Worm (Caenorhabditis elegans) whole organism, young adult: Measurements from ENCODE around the gene T04C12.9.
A peak's percentile ranks its signal among the peaks of the same experiment; 100 is the strongest.

ENCODE experiments used
- B0019.2 ChIP-seq: fragments of 200-800 bp; sonication (Bioruptor generic); conservative IDR thresholded peaks from 2 replicates; pipeline ENCODE4 v1.3.6; 2022; ENCODE audit warnings: missing genetic modification reagents, missing genetic modification characterization, missing compliant biosample characterization
- B0035.1 ChIP-seq: sonication (generic microtip); optimal IDR thresholded peaks from 2 replicates; lab custom pipeline; 2016; ENCODE audit warnings: missing genetic modification characterization, mild to moderate bottlenecking, missing compliant biosample characterization, missing genotype, missing genetic modification reagents
- B0261.1 ChIP-seq: sonication (generic microtip); optimal IDR thresholded peaks from 2 replicates; lab custom pipeline; 2016; ENCODE audit warnings: mild to moderate bottlenecking, missing genetic modification characterization, moderate library complexity, missing compliant biosample characterization
- F33H1.4 ChIP-seq: fragments of 200-800 bp; sonication (Bioruptor generic); IDR thresholded peaks from 2 replicates; pipeline ENCODE4 v1.3.6; 2022; ENCODE audit warnings: missing genetic modification reagents, missing genetic modification characterization, missing compliant biosample characterization
- F39B2.1 ChIP-seq: fragments of 200-800 bp; sonication (Bioruptor generic); IDR thresholded peaks from 2 replicates; pipeline ENCODE4 v1.3.6; 2022; ENCODE audit warnings: missing genetic modification reagents, missing genetic modification characterization, missing compliant biosample characterization
- F52B5.7 ChIP-seq: sonication (generic microtip); optimal IDR thresholded peaks from 2 replicates; lab custom pipeline; 2016; ENCODE audit warnings: mild to moderate bottlenecking, missing genetic modification characterization, missing compliant biosample characterization
- F57C9.4 ChIP-seq: sonication (generic microtip); optimal IDR thresholded peaks from 2 replicates; lab custom pipeline; 2017; ENCODE audit warnings: mild to moderate bottlenecking, missing genetic modification characterization, missing compliant biosample characterization
- K11D2.4 ChIP-seq: fragments of 200-800 bp; sonication (Bioruptor generic); IDR thresholded peaks from 2 replicates; pipeline ENCODE4 v1.3.6; 2022; ENCODE audit warnings: missing genetic modification reagents, missing genetic modification characterization, missing compliant biosample characterization
- K12H6.12 ChIP-seq: fragments of 200-800 bp; sonication (Bioruptor generic); optimal IDR thresholded peaks from 2 replicates; lab custom pipeline; 2018; ENCODE audit warnings: mild to moderate bottlenecking, missing genetic modification characterization, missing compliant biosample characterization
- T07F8.4 ChIP-seq: sonication (generic microtip); optimal IDR thresholded peaks from 2 replicates; lab custom pipeline; 2016; ENCODE audit warnings: mild to moderate bottlenecking, missing genetic modification characterization, moderate library complexity, missing compliant biosample characterization
- Y53F4B.3 ChIP-seq: fragments of 200-800 bp; sonication (Bioruptor generic); IDR thresholded peaks from 2 replicates; pipeline ENCODE4 v1.3.6; 2022; ENCODE audit warnings: missing genetic modification reagents, missing genetic modification characterization, missing compliant biosample characterization
- Y56A3A.18 ChIP-seq: fragments of 200-800 bp; sonication (Bioruptor generic); IDR thresholded peaks from 2 replicates; pipeline ENCODE4 v1.3.6; 2022; ENCODE audit warnings: missing genetic modification reagents, missing genetic modification characterization, missing compliant biosample characterization
- Y95B8A.8 ChIP-seq: fragments of 200-800 bp; sonication (Bioruptor generic); IDR thresholded peaks from 2 replicates; pipeline ENCODE4 v1.3.6; 2022; ENCODE audit warnings: missing genetic modification reagents, missing genetic modification characterization, missing compliant biosample characterization
- ama-1 ChIP-seq, 3 experiments: fragments of 150-350 bp in 1 of 3; sonication (generic microtip) in 2 of 3; optimal IDR thresholded peaks; 2 replicates each; lab custom pipeline; 2014 to 2018; ENCODE audit warnings: missing biosample characterization in 2 of 3, missing genetic modification characterization in 2 of 3, missing genetic modification reagents in 2 of 3
- aptf-3 ChIP-seq: fragments of 200-800 bp; sonication (Bioruptor generic); IDR thresholded peaks from 2 replicates; pipeline ENCODE4 v1.3.6; 2022; ENCODE audit warnings: missing genetic modification characterization, missing compliant biosample characterization
- atf-7 ChIP-seq: sonication (generic microtip); optimal IDR thresholded peaks from 2 replicates; lab custom pipeline; 2017; ENCODE audit warnings: mild to moderate bottlenecking, missing genetic modification characterization, missing compliant biosample characterization
- attf-5 ChIP-seq: fragments of 200-800 bp; sonication (Bioruptor generic); optimal IDR thresholded peaks from 2 replicates; lab custom pipeline; 2018; ENCODE audit warnings: mild to moderate bottlenecking, missing genetic modification characterization, missing compliant biosample characterization
- ccch-3 ChIP-seq: fragments of 200-800 bp; sonication (Bioruptor generic); optimal IDR thresholded peaks from 2 replicates; lab custom pipeline; 2018; ENCODE audit warnings: mild to moderate bottlenecking, missing genetic modification characterization, missing compliant biosample characterization
- cebp-1 ChIP-seq, 2 experiments: fragments of 200-800 bp in 1 of 2; sonication (Bioruptor generic) in 1 of 2; sonication (generic microtip) in 1 of 2; IDR thresholded peaks in 1 of 2; optimal IDR thresholded peaks in 1 of 2; 2 replicates each; pipeline versions ENCODE4 v1.3.6 to Lab custom; 2017 to 2022; ENCODE audit warnings: missing compliant biosample characterization in 2 of 2, missing genetic modification characterization in 2 of 2, mild to moderate bottlenecking in 1 of 2, missing genetic modification reagents in 1 of 2, moderate library complexity in 1 of 2
- ceh-100 ChIP-seq: fragments of 200-800 bp; sonication (Bioruptor generic); IDR thresholded peaks from 2 replicates; pipeline ENCODE4 v1.3.6; 2022; ENCODE audit warnings: missing genetic modification reagents, missing genetic modification characterization, missing compliant biosample characterization
- dpff-1 ChIP-seq: sonication (generic microtip); optimal IDR thresholded peaks from 2 replicates; lab custom pipeline; 2017; ENCODE audit warnings: mild to moderate bottlenecking, missing genetic modification characterization, missing compliant biosample characterization
- efl-1 ChIP-seq: fragments of 150-350 bp; optimal IDR thresholded peaks from 2 replicates; lab custom pipeline; 2014; ENCODE audit warnings: missing biosample characterization, missing genetic modification reagents, missing genetic modification characterization
- ekl-4 ChIP-seq: fragments of 200-800 bp; sonication (Bioruptor generic); IDR thresholded peaks from 2 replicates; pipeline ENCODE4 v1.3.6; 2022; ENCODE audit warnings: missing genetic modification reagents, missing genetic modification characterization, missing compliant biosample characterization
- him-1 ChIP-seq: sonication (generic microtip); optimal IDR thresholded peaks from 2 replicates; lab custom pipeline; 2016; ENCODE audit warnings: missing genotype, missing genetic modification reagents, missing genetic modification characterization, missing compliant biosample characterization
- hmg-20 ChIP-seq: fragments of 200-800 bp; sonication (Bioruptor generic); IDR thresholded peaks from 2 replicates; pipeline ENCODE4 v1.3.6; 2022; ENCODE audit warnings: missing genetic modification reagents, missing genetic modification characterization, missing compliant biosample characterization
- hsf-1 ChIP-seq: fragments of 200-800 bp; sonication (Bioruptor generic); IDR thresholded peaks from 2 replicates; pipeline ENCODE4 v1.3.6; 2022; ENCODE audit warnings: missing genetic modification reagents, missing genetic modification characterization, missing compliant biosample characterization
- lin-26 ChIP-seq: fragments of 200-800 bp; sonication (Bioruptor generic); IDR thresholded peaks from 2 replicates; pipeline ENCODE4 v1.3.6; 2022; ENCODE audit warnings: missing genetic modification reagents, missing genetic modification characterization, missing compliant biosample characterization
- lin-40 ChIP-seq: sonication (generic microtip); optimal IDR thresholded peaks from 2 replicates; lab custom pipeline; 2016; ENCODE audit warnings: missing genetic modification characterization, mild to moderate bottlenecking, missing compliant biosample characterization, missing genotype, missing genetic modification reagents
- lir-1 ChIP-seq: fragments of 200-800 bp; sonication (Bioruptor generic); conservative IDR thresholded peaks from 2 replicates; pipeline ENCODE4 v1.3.6; 2022; ENCODE audit warnings: missing genetic modification reagents, missing genetic modification characterization, missing compliant biosample characterization
- lsl-1 ChIP-seq: fragments of 200-800 bp; sonication (Bioruptor generic); optimal IDR thresholded peaks from 2 replicates; lab custom pipeline; 2018; ENCODE audit warnings: mild to moderate bottlenecking, missing genetic modification characterization, moderate library complexity, missing compliant biosample characterization
- madf-3 ChIP-seq: fragments of 200-800 bp; sonication (Bioruptor generic); IDR thresholded peaks from 2 replicates; pipeline ENCODE4 v1.3.6; 2022; ENCODE audit warnings: missing genetic modification reagents, missing genetic modification characterization, missing compliant biosample characterization
- mcd-1 ChIP-seq: fragments of 200-800 bp; sonication (Bioruptor generic); IDR thresholded peaks from 2 replicates; pipeline ENCODE4 v1.3.6; 2022; ENCODE audit warnings: missing genetic modification reagents, missing genetic modification characterization, missing compliant biosample characterization
- nfyb-1 ChIP-seq: fragments of 200-800 bp; sonication (Bioruptor generic); IDR thresholded peaks from 2 replicates; pipeline ENCODE4 v1.3.6; 2022; ENCODE audit warnings: missing genetic modification reagents, missing genetic modification characterization, missing compliant biosample characterization
- nhr-179 ChIP-seq: sonication (generic microtip); optimal IDR thresholded peaks from 2 replicates; lab custom pipeline; 2016; ENCODE audit warnings: mild to moderate bottlenecking, missing genetic modification characterization, missing compliant biosample characterization
- nhr-27 ChIP-seq: fragments of 200-800 bp; sonication (Bioruptor generic); optimal IDR thresholded peaks from 2 replicates; lab custom pipeline; 2018; ENCODE audit warnings: mild to moderate bottlenecking, missing genetic modification characterization, moderate library complexity, missing compliant biosample characterization
- nhr-90 ChIP-seq: sonication (generic microtip); optimal IDR thresholded peaks from 2 replicates; lab custom pipeline; 2016; ENCODE audit warnings: missing genotype, mild to moderate bottlenecking, missing genetic modification characterization, missing compliant biosample characterization
- pbrm-1 ChIP-seq: fragments of 200-800 bp; sonication (Bioruptor generic); IDR thresholded peaks from 2 replicates; pipeline ENCODE4 v1.3.6; 2022; ENCODE audit warnings: missing genetic modification reagents, missing genetic modification characterization, missing compliant biosample characterization
- rec-8 ChIP-seq, 2 experiments: sonication (generic microtip); optimal IDR thresholded peaks; 2 replicates each; lab custom pipeline; 2016; ENCODE audit warnings: mild to moderate bottlenecking in 2 of 2, missing genetic modification characterization in 2 of 2, missing genetic modification reagents in 2 of 2, missing genotype in 2 of 2, missing biosample characterization in 1 of 2, missing compliant biosample characterization in 1 of 2, moderate library complexity in 1 of 2
- sdz-38 ChIP-seq: sonication (generic microtip); optimal IDR thresholded peaks from 2 replicates; lab custom pipeline; 2016; ENCODE audit warnings: missing genotype, missing genetic modification characterization, missing compliant biosample characterization
- snpc-1.3 ChIP-seq: sonication (generic microtip); optimal IDR thresholded peaks from 2 replicates; lab custom pipeline; 2017; ENCODE audit warnings: missing genetic modification characterization, mild to moderate bottlenecking, missing compliant biosample characterization, antibody characterized with exemption, moderate library complexity, missing genotype, missing genetic modification reagents; ENCODE audit not compliant: insufficient read depth
- sptf-2 ChIP-seq: fragments of 200-800 bp; sonication (Bioruptor generic); optimal IDR thresholded peaks from 2 replicates; lab custom pipeline; 2018; ENCODE audit warnings: mild to moderate bottlenecking, missing genetic modification characterization, missing compliant biosample characterization
- unc-130 ChIP-seq: sonication (generic microtip); optimal IDR thresholded peaks from 2 replicates; lab custom pipeline; 2016; ENCODE audit warnings: missing genetic modification reagents, missing genetic modification characterization, missing compliant biosample characterization
- zfh-2 ChIP-seq: fragments of 200-800 bp; sonication (Bioruptor generic); conservative IDR thresholded peaks from 2 replicates; pipeline ENCODE4 v1.3.6; 2022; ENCODE audit warnings: missing genetic modification reagents, missing genetic modification characterization, missing compliant biosample characterization
- zim-3 ChIP-seq: sonication (generic microtip); optimal IDR thresholded peaks from 2 replicates; lab custom pipeline; 2017; ENCODE audit warnings: mild to moderate bottlenecking, missing genetic modification characterization, moderate library complexity, missing compliant biosample characterization
- ztf-25 ChIP-seq: fragments of 200-800 bp; sonication (Bioruptor generic); IDR thresholded peaks from 2 replicates; pipeline ENCODE4 v1.3.6; 2022; ENCODE audit warnings: missing genetic modification reagents, missing genetic modification characterization, missing compliant biosample characterization
- ztf-28 ChIP-seq: fragments of 200-800 bp; sonication (Bioruptor generic); IDR thresholded peaks from 2 replicates; pipeline ENCODE4 v1.3.6; 2022; ENCODE audit warnings: missing genetic modification reagents, missing genetic modification characterization, missing compliant biosample characterization

The T04C12.9 gene

DNA sequence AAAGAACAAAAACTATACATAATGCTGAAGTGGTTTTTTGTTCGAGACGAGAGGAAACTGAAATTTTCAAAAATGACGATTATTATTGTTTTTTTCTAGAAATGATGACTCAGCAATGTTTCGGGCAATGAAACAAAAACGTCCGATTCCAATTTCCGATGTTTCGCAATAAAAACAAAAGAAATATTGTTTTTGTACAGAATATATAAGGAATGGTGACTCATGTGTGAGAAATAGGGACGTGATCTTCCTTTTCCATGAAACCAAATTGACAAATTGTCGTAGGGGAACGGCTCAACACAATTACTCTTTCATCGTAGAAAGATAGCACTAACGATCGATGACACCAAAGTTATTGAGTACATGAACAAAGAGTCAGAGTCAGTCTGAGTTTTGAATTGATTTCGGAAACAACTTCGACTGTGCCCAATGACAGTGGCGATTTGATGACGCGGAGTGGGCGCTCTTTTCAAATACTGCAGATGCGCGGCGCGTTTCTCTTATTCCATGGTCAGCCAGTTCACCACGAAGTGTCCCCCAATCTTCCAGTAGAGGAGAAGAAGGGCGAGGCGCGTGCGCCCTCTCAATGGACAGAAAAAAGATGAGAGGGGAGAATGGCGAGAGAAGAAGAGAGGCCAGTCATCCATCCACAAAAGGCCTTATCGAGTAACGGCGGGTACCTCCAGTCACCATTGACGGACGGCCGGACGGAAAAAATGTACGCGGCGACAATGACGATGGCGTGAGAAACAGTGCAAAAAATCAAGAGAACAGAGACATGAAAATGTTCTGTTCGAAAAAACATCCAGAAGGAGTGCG lies 12.4 kb upstream of the T04C12.9 start:
- no peak for TF ChIP-seq atf-7 (tag; lab: Kevin White, UChicago)
- TF ChIP-seq zfh-2 (GFP tag; lab: Robert Waterston, UW): peak; percentile 91
- TF ChIP-seq Y56A3A.18 (GFP tag; lab: Robert Waterston, UW): peak; percentile 42; the same call in 1 of the 2 replicates
- no peak for TF ChIP-seq nhr-90 (tag; lab: Kevin White, UChicago)
- peak; percentile 37; the same call in 1 of the 2 replicates for TF ChIP-seq nfyb-1 (GFP tag; lab: Robert Waterston, UW)
- no peak for TF ChIP-seq ama-1 (optimal IDR thresholded peaks at IDR 0.05; lab: Kevin White, UChicago)
- TF ChIP-seq ama-1 (GFP tag; optimal IDR thresholded peaks at IDR 0.05; lab: Kevin White, UChicago): no peak
- TF ChIP-seq ztf-28: 0 out of 2 replicates have a peak, but pooled peaks have one; percentile 61
- no peak for TF ChIP-seq B0035.1
- no peak for TF ChIP-seq zim-3 (tag; lab: Kevin White, UChicago)
- no peak for TF ChIP-seq nhr-179 (tag; lab: Kevin White, UChicago)
- no peak for TF ChIP-seq B0019.2
- TF ChIP-seq unc-130: no peak
- no peak for TF ChIP-seq lir-1 (GFP tag; lab: Robert Waterston, UW)
- TF ChIP-seq hsf-1 (GFP tag; lab: Robert Waterston, UW): no peak
- TF ChIP-seq dpff-1: no peak
- no peak for TF ChIP-seq hmg-20
- no peak for TF ChIP-seq Y53F4B.3 (GFP tag; lab: Robert Waterston, UW)
- TF ChIP-seq cebp-1 (GFP tag; IDR thresholded peaks at IDR 0.05; lab: Robert Waterston, UW): no peak; the same call in 1 of the 2 replicates
- TF ChIP-seq cebp-1 (tag; optimal IDR thresholded peaks at IDR 0.05; lab: Kevin White, UChicago): peak; percentile 61
- TF ChIP-seq K12H6.12: peak; percentile 31
- no peak for TF ChIP-seq him-1 (tag; lab: Kevin White, UChicago)
- TF ChIP-seq rec-8 (tag; optimal IDR thresholded peaks at IDR 0.05; lab: Kevin White, UChicago): no peak
- TF ChIP-seq F57C9.4 (tag; lab: Kevin White, UChicago): no peak
- no peak for TF ChIP-seq lin-40
- peak; percentile 28 for TF ChIP-seq pbrm-1
- TF ChIP-seq K11D2.4 (GFP tag; lab: Robert Waterston, UW): no peak
- TF ChIP-seq sptf-2: no peak
- no peak for TF ChIP-seq Y95B8A.8
- TF ChIP-seq lin-26 (GFP tag; lab: Robert Waterston, UW): peak; percentile 15; the same call in 1 of the 2 replicates
- no peak for TF ChIP-seq madf-3
- TF ChIP-seq nhr-27 (tag; lab: Kevin White, UChicago): peak; percentile 9
- peak; percentile 29 for TF ChIP-seq attf-5 (GFP tag; lab: Kevin White, UChicago)
- no peak for TF ChIP-seq ceh-100 (GFP tag; lab: Robert Waterston, UW)
- no peak; the same call in 1 of the 2 replicates for TF ChIP-seq ekl-4 (GFP tag; lab: Robert Waterston, UW)
- TF ChIP-seq lsl-1 (GFP tag; lab: Kevin White, UChicago): no peak
- TF ChIP-seq F33H1.4: no peak
- no peak for TF ChIP-seq snpc-1.3 (tag; lab: Kevin White, UChicago)
- TF ChIP-seq efl-1 (GFP tag; lab: Kevin White, UChicago): no peak
- TF ChIP-seq aptf-3 (GFP tag; lab: Robert Waterston, UW): no peak
- peak; percentile 43; the same call in 1 of the 2 replicates for TF ChIP-seq mcd-1 (GFP tag; lab: Robert Waterston, UW)
- TF ChIP-seq ztf-25: no peak
- TF ChIP-seq B0261.1 (tag; lab: Kevin White, UChicago): no peak
- no peak for TF ChIP-seq sdz-38 (tag; lab: Kevin White, UChicago)
- no peak for TF ChIP-seq F39B2.1 (GFP tag; lab: Robert Waterston, UW)
- no peak for TF ChIP-seq F52B5.7 (tag; lab: Kevin White, UChicago)
- no peak for TF ChIP-seq T07F8.4 (tag; lab: Kevin White, UChicago)
- TF ChIP-seq ccch-3: no peak
